Fruit fly (Drosophila melanogaster): ENCODE measurements around the gene Fancd2.

- no peak for TF ChIP-seq cic (GFP tag; optimal IDR thresholded peaks at IDR 0.05)
- TF ChIP-seq CG5204 (GFP tag; optimal IDR thresholded peaks at IDR 0.05), result no peak
- no peak for TF ChIP-seq cnc (optimal IDR thresholded peaks at IDR 0.05)
Observed at dm6 chr3R:20859845-20860244, 43.9 kb upstream of the Fancd2 start, which contains the start of gene Ir93a.
